Fruit fly (Drosophila melanogaster) whole organism, wandering third instar larva: ENCODE results near the gene pelo.

Source experiments
- Abd-B ChIP-seq: fragments of >200 bp; optimal IDR thresholded peaks from 2 replicates; lab custom pipeline; 2017; ENCODE audit warnings: missing biosample characterization, missing genetic modification characterization
- CG32264 ChIP-seq: fragments of 200-800 bp; sonication (Bioruptor generic); optimal IDR thresholded peaks from 2 replicates; lab custom pipeline; 2016; ENCODE audit warnings: missing biosample characterization, missing genetic modification characterization
- CG9705 ChIP-seq: fragments of 200-800 bp; sonication (Bioruptor generic); optimal IDR thresholded peaks from 2 replicates; lab custom pipeline; 2018; ENCODE audit warnings: missing biosample characterization, mild to moderate bottlenecking, missing genetic modification characterization
- CrebA ChIP-seq: fragments of 200-800 bp; sonication (Bioruptor generic); optimal IDR thresholded peaks from 2 replicates; lab custom pipeline; 2016; ENCODE audit warnings: missing biosample characterization, mild to moderate bottlenecking, missing genetic modification characterization, borderline replicate concordance
- Dfd ChIP-seq: fragments of >200 bp; optimal IDR thresholded peaks from 2 replicates; lab custom pipeline; 2017; ENCODE audit warnings: missing biosample characterization, missing genetic modification characterization
- Dif ChIP-seq: fragments of 200-275, 200-300 bp; sonication (Bioruptor generic); optimal IDR thresholded peaks from 2 replicates; lab custom pipeline; 2018; ENCODE audit warnings: missing biosample characterization, missing genetic modification characterization; ENCODE audit not compliant: partially characterized antibody
- GATAd ChIP-seq: sonication (Bioruptor generic); optimal IDR thresholded peaks from 2 replicates; lab custom pipeline; 2016; ENCODE audit warnings: missing biosample characterization, missing genetic modification characterization
- HLH106 ChIP-seq: fragments of 200-800 bp; optimal IDR thresholded peaks from 3 replicates; lab custom pipeline; 2019; ENCODE audit warnings: missing biosample characterization, mild to moderate bottlenecking, missing genetic modification characterization, moderate library complexity
- Hnf4 ChIP-seq: fragments of 200-800 bp; sonication (Bioruptor generic); optimal IDR thresholded peaks from 2 replicates; lab custom pipeline; 2016; ENCODE audit warnings: missing biosample characterization, mild to moderate bottlenecking, missing genetic modification characterization
- Hr78 ChIP-seq: fragments of >200 bp; optimal IDR thresholded peaks from 2 replicates; lab custom pipeline; 2017; ENCODE audit warnings: missing biosample characterization, missing genetic modification characterization
- Hr83 ChIP-seq: fragments of 200-300 bp; sonication (Bioruptor generic); optimal IDR thresholded peaks from 2 replicates; lab custom pipeline; 2016; ENCODE audit warnings: missing biosample characterization, mild to moderate bottlenecking, missing genetic modification characterization, moderate library complexity; ENCODE audit not compliant: poor library complexity, severe bottlenecking
- Jra ChIP-seq: sonication (Bioruptor generic); optimal IDR thresholded peaks from 2 replicates; lab custom pipeline; 2016; ENCODE audit warnings: missing biosample characterization, missing genetic modification characterization
- Mio ChIP-seq: sonication (Bioruptor generic); optimal IDR thresholded peaks from 2 replicates; lab custom pipeline; 2016; ENCODE audit warnings: missing biosample characterization, missing genetic modification characterization
- Myc ChIP-seq: fragments of >200 bp; optimal IDR thresholded peaks from 2 replicates; lab custom pipeline; 2017
- N ChIP-seq: fragments of >200 bp; optimal IDR thresholded peaks from 2 replicates; lab custom pipeline; 2018; ENCODE audit warnings: missing biosample characterization, missing external identifiers, missing genetic modification characterization
- OdsH ChIP-seq: fragments of 200-800 bp; sonication (Bioruptor generic); optimal IDR thresholded peaks from 2 replicates; lab custom pipeline; 2016; ENCODE audit warnings: missing biosample characterization, mild to moderate bottlenecking, missing genetic modification characterization
- Rel ChIP-seq, 2 experiments: fragments of 200-800 bp; sonication (Bioruptor generic) in 1 of 2; optimal IDR thresholded peaks; 2 replicates in 1 of 2; 3 replicates in 1 of 2; lab custom pipeline; 2016 to 2019; ENCODE audit warnings: mild to moderate bottlenecking in 2 of 2, missing biosample characterization in 2 of 2, missing genetic modification characterization in 2 of 2, moderate library complexity in 1 of 2
- Sp1 ChIP-seq: fragments of 200-800 bp; sonication (Bioruptor generic); optimal IDR thresholded peaks from 3 replicates; lab custom pipeline; 2019; ENCODE audit warnings: missing biosample characterization, mild to moderate bottlenecking, missing genetic modification characterization, moderate library complexity
- Vsx2 ChIP-seq: fragments of 200-300, 225-300 bp; sonication (Bioruptor generic); optimal IDR thresholded peaks from 2 replicates; lab custom pipeline; 2018; ENCODE audit warnings: missing biosample characterization, missing genetic modification characterization; ENCODE audit not compliant: partially characterized antibody
- br ChIP-seq: fragments of 200-800 bp; sonication (Bioruptor generic); optimal IDR thresholded peaks from 2 replicates; lab custom pipeline; 2016; ENCODE audit warnings: missing biosample characterization, missing genetic modification characterization
- brk ChIP-seq: fragments of 200-800 bp; sonication (Bioruptor generic); optimal IDR thresholded peaks from 2 replicates; lab custom pipeline; 2016; ENCODE audit warnings: missing biosample characterization, mild to moderate bottlenecking, missing genetic modification characterization
- dl ChIP-seq, 2 experiments: fragments of 175-275, 200-275 bp in 1 of 2; fragments of 200-275 bp in 1 of 2; sonication (Bioruptor generic); optimal IDR thresholded peaks; lab custom pipeline; 2018; ENCODE audit warnings: mild to moderate bottlenecking in 2 of 2, missing biosample characterization in 2 of 2, missing genetic modification characterization in 2 of 2, moderate library complexity in 2 of 2; ENCODE audit not compliant: partially characterized antibody in 2 of 2, insufficient read depth in 1 of 2
- dmrt93B ChIP-seq: fragments of 200-800 bp; sonication (Bioruptor generic); optimal IDR thresholded peaks from 2 replicates; lab custom pipeline; 2018; ENCODE audit warnings: missing biosample characterization, mild to moderate bottlenecking, missing genetic modification characterization
- dsf ChIP-seq: sonication (Bioruptor generic); optimal IDR thresholded peaks from 2 replicates; lab custom pipeline; 2016; ENCODE audit warnings: missing biosample characterization, missing genetic modification characterization, borderline replicate concordance
- ey ChIP-seq: fragments of 200-800 bp; sonication (Bioruptor generic); optimal IDR thresholded peaks from 2 replicates; lab custom pipeline; 2016; ENCODE audit warnings: missing biosample characterization, missing genetic modification characterization
- foxo ChIP-seq, 2 experiments: fragments of 200-800 bp; sonication (Bioruptor generic); optimal IDR thresholded peaks; 2 replicates in 1 of 2; 3 replicates in 1 of 2; lab custom pipeline; 2016 to 2017; ENCODE audit warnings: missing biosample characterization in 2 of 2, missing genetic modification characterization in 2 of 2
- fru ChIP-seq: fragments of 200-800 bp; sonication (Bioruptor generic); optimal IDR thresholded peaks from 3 replicates; lab custom pipeline; 2016; ENCODE audit warnings: missing biosample characterization, mild to moderate bottlenecking, missing genetic modification characterization
- h ChIP-seq: fragments of 200-800 bp; sonication (Bioruptor generic); optimal IDR thresholded peaks from 3 replicates; lab custom pipeline; 2016; ENCODE audit warnings: missing biosample characterization, mild to moderate bottlenecking, missing genetic modification characterization
- jim ChIP-seq: fragments of 175-275, 200-325 bp; sonication (Bioruptor generic); optimal IDR thresholded peaks from 2 replicates; lab custom pipeline; 2016; ENCODE audit warnings: missing biosample characterization, mild to moderate bottlenecking, missing genetic modification characterization
- lola ChIP-seq: fragments of >200 bp; optimal IDR thresholded peaks from 2 replicates; lab custom pipeline; 2017; ENCODE audit warnings: missing biosample characterization, missing genetic modification characterization
- pan ChIP-seq: fragments of >200 bp; optimal IDR thresholded peaks from 2 replicates; lab custom pipeline; 2017
- psq ChIP-seq: fragments of 200-800 bp; sonication (Bioruptor generic); optimal IDR thresholded peaks from 3 replicates; lab custom pipeline; 2017; ENCODE audit warnings: missing biosample characterization, mild to moderate bottlenecking, missing genetic modification characterization, moderate library complexity
- rgr ChIP-seq: fragments of 200-800 bp; sonication (Bioruptor generic); optimal IDR thresholded peaks from 3 replicates; lab custom pipeline; 2016; ENCODE audit warnings: missing biosample characterization, mild to moderate bottlenecking, missing genetic modification characterization
- sage ChIP-seq: fragments of 200-800 bp; sonication (Bioruptor generic); optimal IDR thresholded peaks from 2 replicates; lab custom pipeline; 2016; ENCODE audit warnings: missing biosample characterization, mild to moderate bottlenecking, missing genetic modification characterization
- sv ChIP-seq: fragments of 200-800 bp; sonication (Bioruptor generic); optimal IDR thresholded peaks from 3 replicates; lab custom pipeline; 2016; ENCODE audit warnings: missing biosample characterization, missing genetic modification characterization
- tai ChIP-seq: sonication (Bioruptor generic); optimal IDR thresholded peaks from 2 replicates; lab custom pipeline; 2016; ENCODE audit warnings: missing biosample characterization, missing genetic modification characterization
- usp ChIP-seq: fragments of >200 bp; optimal IDR thresholded peaks from 2 replicates; lab custom pipeline; 2017; ENCODE audit warnings: missing biosample characterization, missing genetic modification characterization
- woc ChIP-seq: sonication (Bioruptor generic); optimal IDR thresholded peaks from 2 replicates; lab custom pipeline; 2016; ENCODE audit warnings: missing biosample characterization, mild to moderate bottlenecking, missing genetic modification characterization

pelo gene

dm6 chr2L:9753357-9753756 is 52.7 kb downstream of the pelo start:
- TF ChIP-seq Jra (GFP tag; lab: Kevin White, UChicago) (no peak), Hr83 (GFP tag; lab: Kevin White, UChicago) (no peak), h (GFP tag; lab: Kevin White, UChicago) (no peak), sage (no peak), Vsx2 (no peak), brk (GFP tag; lab: Kevin White, UChicago) (no peak), sv (GFP tag; lab: Kevin White, UChicago) (no peak), Dfd (GFP tag; lab: Kevin White, UChicago) (peak; percentile 56), dl (GFP tag; optimal IDR thresholded peaks at IDR 0.05; lab: Kevin White, UChicago; ENCODE audit: insufficient read depth in 1 of 2, partially characterized antibody in 2 of 2) (no peak)

dm6 chr2L:9754817-9755216 is 54.2 kb downstream of the pelo start:
- TF ChIP-seq Vsx2 = no peak
- TF ChIP-seq dl (GFP tag; optimal IDR thresholded peaks at IDR 0.05; lab: Kevin White, UChicago; ENCODE audit: insufficient read depth in 1 of 2, partially characterized antibody in 2 of 2) = no peak
- no peak for TF ChIP-seq psq (GFP tag; lab: Kevin White, UChicago)
- no peak for TF ChIP-seq woc (GFP tag; lab: Kevin White, UChicago)
- TF ChIP-seq Hr78 (GFP tag; lab: Kevin White, UChicago) = no peak
- TF ChIP-seq Dif (GFP tag; lab: Kevin White, UChicago) = no peak
- no peak for TF ChIP-seq lola
- TF ChIP-seq Hr83 (GFP tag; lab: Kevin White, UChicago) = no peak
- no peak for TF ChIP-seq Sp1 (GFP tag; lab: Kevin White, UChicago)
- TF ChIP-seq pan (lab: Kevin White, UChicago) = no peak
- no peak for TF ChIP-seq sv (GFP tag; lab: Kevin White, UChicago)
- TF ChIP-seq, all 38 proteins: peak for 0

dm6 chr2L:9757990-9758814 is 57.6 kb downstream of the pelo start, which contains the start of gene zf30C:
Gene zf30C, plus strand, starts transcription at chr2L:9758342.
- peak; percentile 74 for TF ChIP-seq woc (GFP tag; lab: Kevin White, UChicago)
- TF ChIP-seq GATAd (GFP tag; lab: Kevin White, UChicago) = peak; percentile 57
- TF ChIP-seq Rel (GFP tag; optimal IDR thresholded peaks at IDR 0.05; lab: Kevin White, UChicago) = no peak
- TF ChIP-seq Rel (tag; optimal IDR thresholded peaks at IDR 0.05; lab: Kevin White, UChicago) = peak; percentile 12
- no peak for TF ChIP-seq Abd-B
- peak; percentile 96 for TF ChIP-seq Hnf4 (GFP tag; lab: Kevin White, UChicago)
- peak; percentile 77 for TF ChIP-seq Sp1 (GFP tag; lab: Kevin White, UChicago)
- peak; percentile 94 for TF ChIP-seq h (GFP tag; lab: Kevin White, UChicago)
- peak; percentile 44 to 96 for TF ChIP-seq foxo (GFP tag; optimal IDR thresholded peaks at IDR 0.05; lab: Kevin White, UChicago)
- peak; percentile 99 for TF ChIP-seq Hr83 (GFP tag; lab: Kevin White, UChicago)
- TF ChIP-seq ey (GFP tag; lab: Kevin White, UChicago) = peak; percentile 94
- no peak for TF ChIP-seq Hr78 (GFP tag; lab: Kevin White, UChicago)
- TF ChIP-seq CG32264 (GFP tag; lab: Kevin White, UChicago) = peak; percentile 75
- no peak for TF ChIP-seq N (GFP tag; lab: Kevin White, UChicago)
- TF ChIP-seq Myc (lab: Kevin White, UChicago) = peak; percentile 65
- TF ChIP-seq CrebA = no peak
- TF ChIP-seq Dfd (GFP tag; lab: Kevin White, UChicago) = no peak
- peak; percentile 78 for TF ChIP-seq dsf (GFP tag; lab: Kevin White, UChicago)
- peak; percentile 81 for TF ChIP-seq psq (GFP tag; lab: Kevin White, UChicago)
- peak; percentile 59 for TF ChIP-seq CG9705
- TF ChIP-seq dmrt93B (GFP tag; lab: Kevin White, UChicago) = peak; percentile 58
- TF ChIP-seq brk (GFP tag; lab: Kevin White, UChicago) = no peak
- TF ChIP-seq HLH106 (tag; lab: Kevin White, UChicago) = peak; percentile 75
- TF ChIP-seq OdsH (GFP tag; lab: Kevin White, UChicago) = peak; percentile 89
- no peak for TF ChIP-seq Vsx2
- no peak for TF ChIP-seq tai
- TF ChIP-seq Mio (GFP tag; lab: Kevin White, UChicago) = peak; percentile 61
- no peak for TF ChIP-seq sage
- no peak for TF ChIP-seq usp (GFP tag; lab: Kevin White, UChicago)
- TF ChIP-seq lola = no peak
- no peak for TF ChIP-seq Dif (GFP tag; lab: Kevin White, UChicago)
- TF ChIP-seq Jra (GFP tag; lab: Kevin White, UChicago) = peak; percentile 95
- no peak for TF ChIP-seq pan (lab: Kevin White, UChicago)
- TF ChIP-seq sv (GFP tag; lab: Kevin White, UChicago) = peak; percentile 84
- TF ChIP-seq fru (GFP tag; lab: Kevin White, UChicago) = peak; percentile 90
- TF ChIP-seq br (GFP tag; lab: Kevin White, UChicago) = peak; percentile 90
- no peak for TF ChIP-seq dl (GFP tag; optimal IDR thresholded peaks at IDR 0.05; lab: Kevin White, UChicago; ENCODE audit: insufficient read depth in 1 of 2, partially characterized antibody in 2 of 2)
- TF ChIP-seq rgr (GFP tag; lab: Kevin White, UChicago) = peak; percentile 94
- TF ChIP-seq jim = peak; percentile 93
